Worm (Caenorhabditis elegans) whole organism, young adult: ENCODE results near the gene Y59A8B.21.
"Not testable (repeated sequence)": the region's sequence is repeated elsewhere in the genome, so short reads cannot be mapped to it uniquely, and the experiment has no call there.

Experiments
- B0261.1 ChIP-seq: sonication (generic microtip); optimal IDR thresholded peaks from 2 replicates; lab custom pipeline; 2016; ENCODE audit warnings: mild to moderate bottlenecking, missing genetic modification characterization, moderate library complexity, missing compliant biosample characterization
- C17E4.6 ChIP-seq: fragments of 200-800 bp; sonication (Bioruptor generic); IDR thresholded peaks from 2 replicates; pipeline ENCODE4 v1.3.6; 2022; ENCODE audit warnings: missing genetic modification reagents, missing genetic modification characterization, missing compliant biosample characterization
- F22D6.2 ChIP-seq: sonication (generic microtip); optimal IDR thresholded peaks from 2 replicates; lab custom pipeline; 2016; ENCODE audit warnings: mild to moderate bottlenecking, missing genetic modification characterization, missing compliant biosample characterization
- F37B4.10 ChIP-seq: fragments of 200-800 bp; sonication (Bioruptor generic); IDR thresholded peaks from 2 replicates; pipeline ENCODE4 v1.3.6; 2022; ENCODE audit warnings: missing genetic modification characterization, missing compliant biosample characterization
- T07F8.4 ChIP-seq: sonication (generic microtip); optimal IDR thresholded peaks from 2 replicates; lab custom pipeline; 2016; ENCODE audit warnings: mild to moderate bottlenecking, missing genetic modification characterization, moderate library complexity, missing compliant biosample characterization
- Y53F4B.3 ChIP-seq: fragments of 200-800 bp; sonication (Bioruptor generic); IDR thresholded peaks from 2 replicates; pipeline ENCODE4 v1.3.6; 2022; ENCODE audit warnings: missing genetic modification reagents, missing genetic modification characterization, missing compliant biosample characterization
- Y53G8AR.9 ChIP-seq: fragments of 200-800 bp; sonication (Bioruptor generic); conservative IDR thresholded peaks from 2 replicates; pipeline ENCODE4 v1.3.6; 2022; ENCODE audit warnings: missing genetic modification reagents, missing genetic modification characterization, missing compliant biosample characterization
- Y79H2A.3 ChIP-seq: fragments of 200-800 bp; sonication (Bioruptor generic); conservative IDR thresholded peaks from 2 replicates; pipeline ENCODE4 v1.3.6; 2022; ENCODE audit warnings: missing genetic modification reagents, missing genetic modification characterization, missing compliant biosample characterization
- atf-7 ChIP-seq: sonication (generic microtip); optimal IDR thresholded peaks from 2 replicates; lab custom pipeline; 2017; ENCODE audit warnings: mild to moderate bottlenecking, missing genetic modification characterization, missing compliant biosample characterization
- athp-1 ChIP-seq: sonication (generic microtip); optimal IDR thresholded peaks from 2 replicates; lab custom pipeline; 2017; ENCODE audit warnings: mild to moderate bottlenecking, missing genetic modification characterization, missing compliant biosample characterization
- attf-5 ChIP-seq: fragments of 200-800 bp; sonication (Bioruptor generic); optimal IDR thresholded peaks from 2 replicates; lab custom pipeline; 2018; ENCODE audit warnings: mild to moderate bottlenecking, missing genetic modification characterization, missing compliant biosample characterization
- ceh-100 ChIP-seq: fragments of 200-800 bp; sonication (Bioruptor generic); IDR thresholded peaks from 2 replicates; pipeline ENCODE4 v1.3.6; 2022; ENCODE audit warnings: missing genetic modification reagents, missing genetic modification characterization, missing compliant biosample characterization
- ceh-58 ChIP-seq: fragments of 200-800 bp; sonication (Bioruptor generic); IDR thresholded peaks from 2 replicates; pipeline ENCODE4 v1.3.6; 2022; ENCODE audit warnings: missing genetic modification characterization, missing compliant biosample characterization
- ceh-79 ChIP-seq: sonication (generic microtip); optimal IDR thresholded peaks from 2 replicates; lab custom pipeline; 2017; ENCODE audit warnings: mild to moderate bottlenecking, missing genetic modification characterization, missing compliant biosample characterization
- die-1 ChIP-seq: sonication (generic microtip); optimal IDR thresholded peaks from 2 replicates; lab custom pipeline; 2016; ENCODE audit warnings: missing genotype, mild to moderate bottlenecking, missing genetic modification characterization, missing compliant biosample characterization
- efl-1 ChIP-seq: fragments of 150-350 bp; optimal IDR thresholded peaks from 2 replicates; lab custom pipeline; 2014; ENCODE audit warnings: missing biosample characterization, missing genetic modification reagents, missing genetic modification characterization
- egl-18 ChIP-seq: fragments of 200-800 bp; sonication (Bioruptor generic); IDR thresholded peaks from 2 replicates; pipeline ENCODE4 v1.3.6; 2022; ENCODE audit warnings: missing genetic modification reagents, missing genetic modification characterization, missing compliant biosample characterization
- egl-44 ChIP-seq: fragments of 200-800 bp; sonication (Bioruptor generic); IDR thresholded peaks from 2 replicates; pipeline ENCODE4 v1.3.6; 2022; ENCODE audit warnings: missing genetic modification reagents, missing genetic modification characterization, missing compliant biosample characterization
- ekl-4 ChIP-seq: fragments of 200-800 bp; sonication (Bioruptor generic); IDR thresholded peaks from 2 replicates; pipeline ENCODE4 v1.3.6; 2022; ENCODE audit warnings: missing genetic modification reagents, missing genetic modification characterization, missing compliant biosample characterization
- ets-4 ChIP-seq: fragments of 200-800 bp; sonication (Bioruptor generic); optimal IDR thresholded peaks from 2 replicates; lab custom pipeline; 2018; ENCODE audit warnings: mild to moderate bottlenecking, missing genetic modification characterization, missing compliant biosample characterization
- gei-17 ChIP-seq: fragments of 200-800 bp; sonication (Bioruptor generic); optimal IDR thresholded peaks from 2 replicates; lab custom pipeline; 2018; ENCODE audit warnings: mild to moderate bottlenecking, missing genetic modification characterization, missing compliant biosample characterization
- him-1 ChIP-seq: sonication (generic microtip); optimal IDR thresholded peaks from 2 replicates; lab custom pipeline; 2016; ENCODE audit warnings: missing genotype, missing genetic modification reagents, missing genetic modification characterization, missing compliant biosample characterization
- hmg-20 ChIP-seq: fragments of 200-800 bp; sonication (Bioruptor generic); IDR thresholded peaks from 2 replicates; pipeline ENCODE4 v1.3.6; 2022; ENCODE audit warnings: missing genetic modification reagents, missing genetic modification characterization, missing compliant biosample characterization
- let-607 ChIP-seq, 2 experiments: fragments of 200-800 bp in 1 of 2; sonication (Bioruptor generic) in 1 of 2; sonication (generic microtip) in 1 of 2; optimal IDR thresholded peaks; 2 replicates each; lab custom pipeline; 2016 to 2018; ENCODE audit warnings: mild to moderate bottlenecking in 2 of 2, missing compliant biosample characterization in 2 of 2, missing genetic modification characterization in 2 of 2, moderate library complexity in 2 of 2, missing genotype in 1 of 2
- lin-35 ChIP-seq, 3 experiments: fragments of 150-350 bp in 2 of 3; sonication (generic microtip) in 1 of 3; optimal IDR thresholded peaks; 2 replicates each; lab custom pipeline; 2014 to 2018; ENCODE audit warnings: missing biosample characterization in 3 of 3, missing genetic modification characterization in 3 of 3, missing genetic modification reagents in 3 of 3
- lin-40 ChIP-seq: sonication (generic microtip); optimal IDR thresholded peaks from 2 replicates; lab custom pipeline; 2016; ENCODE audit warnings: missing genetic modification characterization, mild to moderate bottlenecking, missing compliant biosample characterization, missing genotype, missing genetic modification reagents
- madf-6 ChIP-seq: fragments of 200-800 bp; sonication (Bioruptor generic); IDR thresholded peaks from 2 replicates; pipeline ENCODE4 v1.3.6; 2022; ENCODE audit warnings: missing genetic modification reagents, missing genetic modification characterization, missing compliant biosample characterization
- mcd-1 ChIP-seq: fragments of 200-800 bp; sonication (Bioruptor generic); IDR thresholded peaks from 2 replicates; pipeline ENCODE4 v1.3.6; 2022; ENCODE audit warnings: missing genetic modification reagents, missing genetic modification characterization, missing compliant biosample characterization
- mel-28 ChIP-seq: sonication (generic microtip); optimal IDR thresholded peaks from 2 replicates; lab custom pipeline; 2016; ENCODE audit warnings: borderline replicate concordance, mild to moderate bottlenecking, missing genetic modification characterization, missing compliant biosample characterization
- nfya-1 ChIP-seq: sonication (generic microtip); optimal IDR thresholded peaks from 2 replicates; lab custom pipeline; 2017; ENCODE audit warnings: antibody characterized with exemption, missing compliant biosample characterization, missing genetic modification characterization, borderline replicate concordance; ENCODE audit not compliant: insufficient read depth
- nfya-2 ChIP-seq: fragments of 200-800 bp; sonication (Bioruptor generic); IDR thresholded peaks from 2 replicates; pipeline ENCODE4 v1.3.6; 2022; ENCODE audit warnings: missing genetic modification reagents, missing genetic modification characterization, missing compliant biosample characterization
- rcor-1 ChIP-seq: fragments of 200-800 bp; sonication (Bioruptor generic); IDR thresholded peaks from 2 replicates; pipeline ENCODE4 v1.3.6; 2022; ENCODE audit warnings: missing genetic modification reagents, missing genetic modification characterization, missing compliant biosample characterization
- snpc-3.4 ChIP-seq: sonication (generic microtip); optimal IDR thresholded peaks from 2 replicates; lab custom pipeline; 2017; ENCODE audit warnings: missing genetic modification characterization, mild to moderate bottlenecking, missing compliant biosample characterization, antibody characterized with exemption, moderate library complexity, missing genotype, missing genetic modification reagents
- snpc-4 ChIP-seq, 5 experiments: fragments of 150-350 bp in 1 of 5; sonication (generic microtip) in 4 of 5; optimal IDR thresholded peaks; 2 replicates each; lab custom pipeline; 2014 to 2018; ENCODE audit warnings: missing genetic modification characterization in 5 of 5, missing biosample characterization in 3 of 5, antibody characterized with exemption in 2 of 5, mild to moderate bottlenecking in 2 of 5, missing compliant biosample characterization in 2 of 5, missing genotype in 2 of 5, moderate library complexity in 2 of 5, missing genetic modification reagents in 1 of 5
- tbp1 ChIP-seq: fragments of 200-800 bp; sonication (Bioruptor generic); optimal IDR thresholded peaks from 2 replicates; lab custom pipeline; 2018; ENCODE audit warnings: mild to moderate bottlenecking, missing genetic modification characterization, missing compliant biosample characterization
- unc-130 ChIP-seq: sonication (generic microtip); optimal IDR thresholded peaks from 2 replicates; lab custom pipeline; 2016; ENCODE audit warnings: missing genetic modification reagents, missing genetic modification characterization, missing compliant biosample characterization
- zim-3 ChIP-seq: sonication (generic microtip); optimal IDR thresholded peaks from 2 replicates; lab custom pipeline; 2017; ENCODE audit warnings: mild to moderate bottlenecking, missing genetic modification characterization, moderate library complexity, missing compliant biosample characterization
- ztf-28 ChIP-seq: fragments of 200-800 bp; sonication (Bioruptor generic); IDR thresholded peaks from 2 replicates; pipeline ENCODE4 v1.3.6; 2022; ENCODE audit warnings: missing genetic modification reagents, missing genetic modification characterization, missing compliant biosample characterization
- ztf-6 ChIP-seq: fragments of 200-800 bp; sonication (Bioruptor generic); IDR thresholded peaks from 2 replicates; pipeline ENCODE4 v1.3.6; 2022; ENCODE audit warnings: missing genetic modification reagents, missing genetic modification characterization, missing compliant biosample characterization

Y59A8B.21 gene

ce11 chrV:18010737-18011136, 24.7 kb downstream of the Y59A8B.21 start, which contains the start of gene Y59A8B.26:
TSS of gene Y59A8B.26 (minus strand) at chrV:18010837.
- not testable (repeated sequence) for TF ChIP-seq Y53G8AR.9 (GFP tag; lab: Robert Waterston, UW); gei-17 (GFP tag; lab: Kevin White, UChicago); nfya-2 (GFP tag; lab: Robert Waterston, UW)
- TF ChIP-seq, all 124 proteins: peak for 0; not testable (repeated sequence) for 124

ce11 chrV:18014116-18014515, 28.1 kb downstream of the Y59A8B.21 start, which contains the start of gene srh-133:
TSS of gene srh-133 (minus strand) at chrV:18014216.
- TF ChIP-seq unc-130 (GFP tag; lab: Kevin White, UChicago): no peak
- no peak for TF ChIP-seq snpc-4 (GFP tag; optimal IDR thresholded peaks at IDR 0.05; lab: Kevin White, UChicago)
- no peak for TF ChIP-seq snpc-4 (tag; optimal IDR thresholded peaks at IDR 0.05; lab: Kevin White, UChicago)
- TF ChIP-seq B0261.1 (tag; lab: Kevin White, UChicago): no peak
- TF ChIP-seq madf-6 (GFP tag; lab: Robert Waterston, UW): no peak
- no peak for TF ChIP-seq lin-40 (tag; lab: Kevin White, UChicago)
- no peak for TF ChIP-seq him-1
- TF ChIP-seq athp-1 (tag; lab: Kevin White, UChicago): no peak
- TF ChIP-seq ceh-79 (tag; lab: Kevin White, UChicago): no peak
- no peak for TF ChIP-seq ztf-6 (GFP tag; lab: Robert Waterston, UW)
- no peak for TF ChIP-seq Y79H2A.3 (GFP tag; lab: Robert Waterston, UW)
- no peak for TF ChIP-seq mel-28 (tag; lab: Kevin White, UChicago)

ce11 chrV:18017226-18017625, 31.2 kb downstream of the Y59A8B.21 start, which contains the start of gene srh-134:
TSS of gene srh-134 (minus strand) at chrV:18017326.
- no peak for TF ChIP-seq ekl-4

- peak; percentile 80 for TF ChIP-seq mcd-1 (GFP tag; lab: Robert Waterston, UW)
- no peak for TF ChIP-seq die-1 (tag; lab: Kevin White, UChicago)
- TF ChIP-seq, all 124 proteins: peak for 1
Observed at ce11 chrV:18021464-18021863, 35.4 kb downstream of the Y59A8B.21 start.

ce11 chrV:18022179-18022578, 36.1 kb downstream of the Y59A8B.21 start, which contains the start of gene prp-6:
TSS of gene prp-6 (plus strand) at chrV:18022479.
- TF ChIP-seq tbp1 (GFP tag; lab: Kevin White, UChicago): no peak
- no peak for TF ChIP-seq ztf-28 (GFP tag; lab: Robert Waterston, UW)
- no peak for TF ChIP-seq atf-7 (tag; lab: Kevin White, UChicago)
- TF ChIP-seq hmg-20 (GFP tag; lab: Robert Waterston, UW): no peak
- TF ChIP-seq snpc-4 (GFP tag; optimal IDR thresholded peaks at IDR 0.05; lab: Kevin White, UChicago): no peak
- no peak for TF ChIP-seq snpc-4 (tag; optimal IDR thresholded peaks at IDR 0.05; lab: Kevin White, UChicago)
- no peak for TF ChIP-seq egl-44 (GFP tag; lab: Robert Waterston, UW)
- TF ChIP-seq zim-3: no peak
- TF ChIP-seq C17E4.6 (GFP tag; lab: Robert Waterston, UW): no peak

DNA sequence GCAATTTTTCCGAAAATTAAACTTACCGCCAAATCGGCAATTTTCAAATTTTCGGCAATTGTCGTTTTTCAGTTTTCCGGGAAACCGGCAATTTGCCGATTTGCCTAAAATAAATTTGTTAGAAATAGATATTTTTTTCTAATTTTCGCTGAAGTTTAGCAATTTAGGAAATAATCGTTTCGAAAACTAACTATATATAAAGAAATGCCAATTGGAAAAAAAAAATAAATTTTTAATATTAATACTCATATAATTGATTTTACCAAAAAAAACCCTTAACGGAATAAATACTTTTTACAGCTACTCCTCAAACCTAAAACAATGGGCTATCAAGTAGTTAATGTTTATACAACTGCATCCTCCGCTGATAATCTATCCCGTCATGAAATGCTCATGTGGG, 57.2 kb downstream of the Y59A8B.21 start, which contains the start of gene ebp-1:
Gene ebp-1 (plus strand): TSS at position 301 of the 400 bp plus-strand sequence.
- TF ChIP-seq lin-35 (GFP tag; optimal IDR thresholded peaks at IDR 0.05; lab: Kevin White, UChicago) (no peak), F22D6.2 (tag; lab: Kevin White, UChicago) (no peak), efl-1 (GFP tag; lab: Kevin White, UChicago) (no peak), F37B4.10 (GFP tag; lab: Robert Waterston, UW) (no peak), hmg-20 (GFP tag; lab: Robert Waterston, UW) (no peak), ceh-100 (GFP tag; lab: Robert Waterston, UW) (no peak), egl-18 (no peak), lin-40 (tag; lab: Kevin White, UChicago) (no peak), let-607 (tag; optimal IDR thresholded peaks at IDR 0.05; lab: Kevin White, UChicago) (no peak), ets-4 (no peak), Y53F4B.3 (GFP tag; lab: Robert Waterston, UW) (no peak), snpc-3.4 (tag; lab: Kevin White, UChicago) (no peak), nfya-1 (tag; lab: Kevin White, UChicago) (no peak), ceh-58 (no peak), T07F8.4 (tag; lab: Kevin White, UChicago) (no peak), attf-5 (GFP tag; lab: Kevin White, UChicago) (no peak), rcor-1 (GFP tag; lab: Robert Waterston, UW) (no peak)
